Fruit fly (Drosophila melanogaster) whole organism, embryonic: ENCODE data around the gene Nopp140.

ENCODE experiments used
- Atf-2 ChIP-seq: fragments of 200-800 bp; sonication (Bioruptor generic); optimal IDR thresholded peaks from 2 replicates; lab custom pipeline; 2016; ENCODE audit warnings: missing biosample characterization, missing genetic modification characterization
- BEAF-32 ChIP-seq: fragments of 200-800 bp; sonication (Bioruptor generic); optimal IDR thresholded peaks from 3 replicates; lab custom pipeline; 2017; ENCODE audit warnings: missing biosample characterization, missing genetic modification characterization, mild to moderate bottlenecking, moderate library complexity, missing genetic modification reagents
- CG10462 ChIP-seq: fragments of 200-800 bp; sonication (Bioruptor generic); optimal IDR thresholded peaks from 2 replicates; lab custom pipeline; 2016; ENCODE audit warnings: missing biosample characterization, missing genetic modification characterization
- CG10979 ChIP-seq: fragments of 200-800 bp; sonication (Bioruptor generic); optimal IDR thresholded peaks from 2 replicates; lab custom pipeline; 2018; ENCODE audit warnings: missing biosample characterization, mild to moderate bottlenecking, missing genetic modification characterization, moderate library complexity
- CG13424 ChIP-seq: fragments of 200-800 bp; sonication (Bioruptor generic); optimal IDR thresholded peaks from 2 replicates; lab custom pipeline; 2019; ENCODE audit warnings: missing biosample characterization, mild to moderate bottlenecking, missing genetic modification characterization, moderate library complexity
- CG13624 ChIP-seq: fragments of 200-800 bp; sonication (Bioruptor generic); optimal IDR thresholded peaks from 2 replicates; lab custom pipeline; 2016; ENCODE audit warnings: missing biosample characterization, missing genetic modification characterization
- CG1529 ChIP-seq: fragments of 200-800 bp; sonication (Bioruptor generic); optimal IDR thresholded peaks from 3 replicates; lab custom pipeline; 2018; ENCODE audit warnings: missing biosample characterization, missing genetic modification characterization
- CG17568 ChIP-seq: fragments of 200-800 bp; sonication (Bioruptor generic); optimal IDR thresholded peaks from 2 replicates; lab custom pipeline; 2018; ENCODE audit warnings: missing biosample characterization, mild to moderate bottlenecking, missing genetic modification characterization, moderate library complexity
- CG17829 ChIP-seq: fragments of 200-800 bp; optimal IDR thresholded peaks from 2 replicates; lab custom pipeline; 2019; ENCODE audit warnings: missing biosample characterization, mild to moderate bottlenecking, missing genetic modification characterization, moderate library complexity
- CG18011 ChIP-seq: fragments of 200-800 bp; sonication (Bioruptor generic); optimal IDR thresholded peaks from 2 replicates; lab custom pipeline; 2017; ENCODE audit warnings: missing biosample characterization, missing genetic modification characterization, mild to moderate bottlenecking, moderate library complexity, missing genotype
- CG18764 ChIP-seq: fragments of 200-800 bp; sonication (Bioruptor generic); optimal IDR thresholded peaks from 3 replicates; lab custom pipeline; 2016; ENCODE audit warnings: missing biosample characterization, missing genetic modification characterization
- CG2199 ChIP-seq: fragments of 200-800 bp; sonication (Bioruptor generic); IDR thresholded peaks from 3 replicates; pipeline ENCODE4 v1.3.6; 2022; ENCODE audit warnings: missing biosample characterization, missing genetic modification characterization
- CG3163 ChIP-seq: fragments of 200-800 bp; sonication (Bioruptor generic); optimal IDR thresholded peaks from 3 replicates; lab custom pipeline; 2016; ENCODE audit warnings: missing biosample characterization, missing genetic modification characterization
- CG3281 ChIP-seq: fragments of 200-800 bp; sonication (Bioruptor generic); optimal IDR thresholded peaks from 3 replicates; lab custom pipeline; 2017; ENCODE audit warnings: missing biosample characterization, mild to moderate bottlenecking, missing genetic modification characterization
- CG33557 ChIP-seq: fragments of 200-800 bp; sonication (Bioruptor generic); optimal IDR thresholded peaks from 2 replicates; lab custom pipeline; 2019; ENCODE audit warnings: missing biosample characterization, mild to moderate bottlenecking, missing genetic modification characterization, moderate library complexity
- CG5953 ChIP-seq: fragments of 200-800 bp; sonication (Bioruptor generic); IDR thresholded peaks from 2 replicates; pipeline ENCODE4 v1.3.6; 2022; ENCODE audit warnings: missing biosample characterization, missing genetic modification characterization
- CG6791 ChIP-seq: fragments of 200-800 bp; sonication (Bioruptor generic); IDR thresholded peaks from 3 replicates; pipeline ENCODE4 v1.3.6; 2022; ENCODE audit warnings: missing biosample characterization, missing genetic modification characterization; ENCODE audit not compliant: partially characterized antibody
- CG6813 ChIP-seq: fragments of 200-800 bp; sonication (Bioruptor generic); optimal IDR thresholded peaks from 2 replicates; lab custom pipeline; 2017; ENCODE audit warnings: missing biosample characterization, missing genetic modification characterization, mild to moderate bottlenecking, moderate library complexity, missing genetic modification reagents
- Dref ChIP-seq: fragments of 200-800 bp; sonication (Bioruptor generic); IDR thresholded peaks from 2 replicates; pipeline ENCODE4 v1.3.6; 2022; ENCODE audit warnings: missing biosample characterization, missing genetic modification characterization
- GATAe ChIP-seq: fragments of 200-800 bp; sonication (Bioruptor generic); conservative IDR thresholded peaks from 2 replicates; pipeline ENCODE4 v1.3.6; 2022; ENCODE audit warnings: missing biosample characterization, missing genetic modification characterization
- Hmx ChIP-seq: fragments of 200-800 bp; sonication (Bioruptor generic); optimal IDR thresholded peaks from 2 replicates; lab custom pipeline; 2016; ENCODE audit warnings: missing biosample characterization, missing genetic modification characterization
- MESR4 ChIP-seq: fragments of 200-800 bp; sonication (Bioruptor generic); optimal IDR thresholded peaks from 2 replicates; lab custom pipeline; 2018; ENCODE audit warnings: missing biosample characterization, mild to moderate bottlenecking, missing genetic modification characterization, moderate library complexity
- NC2α ChIP-seq: fragments of 200-800 bp; sonication (Bioruptor generic); optimal IDR thresholded peaks from 2 replicates; lab custom pipeline; 2016; ENCODE audit warnings: missing biosample characterization, missing genetic modification characterization
- NFAT ChIP-seq: fragments of 200-800 bp; sonication (Bioruptor generic); IDR thresholded peaks from 2 replicates; pipeline ENCODE4 v1.3.6; 2022; ENCODE audit warnings: missing biosample characterization, missing genetic modification characterization
- Oaz ChIP-seq: fragments of 200-800 bp; sonication (Bioruptor generic); IDR thresholded peaks from 2 replicates; pipeline ENCODE4 v1.3.6; 2022; ENCODE audit warnings: missing biosample characterization, missing genetic modification characterization
- Opbp ChIP-seq: fragments of 200-800 bp; sonication (Bioruptor generic); IDR thresholded peaks from 3 replicates; pipeline ENCODE4 v1.3.6; 2022; ENCODE audit warnings: missing biosample characterization, missing genetic modification characterization; ENCODE audit not compliant: partially characterized antibody
- Sox100B ChIP-seq: fragments of 200-800 bp; sonication (Bioruptor generic); optimal IDR thresholded peaks from 3 replicates; lab custom pipeline; 2018; ENCODE audit warnings: missing biosample characterization, mild to moderate bottlenecking, missing genetic modification characterization
- Sry-β ChIP-seq: fragments of 200-800 bp; sonication (Bioruptor generic); optimal IDR thresholded peaks from 2 replicates; lab custom pipeline; 2018; ENCODE audit warnings: missing biosample characterization, mild to moderate bottlenecking, missing genetic modification characterization, moderate library complexity
- ap ChIP-seq: fragments of 200-800 bp; sonication (Bioruptor generic); IDR thresholded peaks from 2 replicates; pipeline ENCODE4 v1.3.6; 2022; ENCODE audit warnings: missing biosample characterization, missing genetic modification characterization
- bbx ChIP-seq: fragments of 200-800 bp; sonication (Bioruptor generic); IDR thresholded peaks from 2 replicates; pipeline ENCODE4 v1.3.6; 2022; ENCODE audit warnings: missing biosample characterization, missing genetic modification characterization; ENCODE audit not compliant: partially characterized antibody
- fd64A ChIP-seq: fragments of 200-800 bp; sonication (Bioruptor generic); optimal IDR thresholded peaks from 3 replicates; lab custom pipeline; 2018; ENCODE audit warnings: missing biosample characterization, mild to moderate bottlenecking, missing genetic modification characterization
- grau ChIP-seq: fragments of 200-800 bp; optimal IDR thresholded peaks from 3 replicates; lab custom pipeline; 2019; ENCODE audit warnings: missing biosample characterization, mild to moderate bottlenecking, missing genetic modification characterization, moderate library complexity
- h ChIP-seq: fragments of >200 bp; optimal IDR thresholded peaks from 2 replicates; lab custom pipeline; 2017
- hbn ChIP-seq: fragments of 200-800 bp; sonication (Bioruptor generic); IDR thresholded peaks from 2 replicates; pipeline ENCODE4 v1.3.6; 2022; ENCODE audit warnings: missing biosample characterization, missing genetic modification characterization; ENCODE audit not compliant: partially characterized antibody
- klu ChIP-seq: fragments of 200-800 bp; sonication (Bioruptor generic); IDR thresholded peaks from 2 replicates; pipeline ENCODE4 v1.3.6; 2022; ENCODE audit warnings: missing biosample characterization, missing genetic modification characterization
- knrl ChIP-seq: fragments of 200-800 bp; sonication (Bioruptor generic); IDR thresholded peaks from 3 replicates; pipeline ENCODE4 v1.3.6; 2022; ENCODE audit warnings: missing biosample characterization, missing genetic modification characterization; ENCODE audit not compliant: partially characterized antibody
- mirr ChIP-seq: fragments of 200-800 bp; sonication (Bioruptor generic); optimal IDR thresholded peaks from 3 replicates; lab custom pipeline; 2018; ENCODE audit warnings: missing biosample characterization, mild to moderate bottlenecking, missing genetic modification characterization
- odd ChIP-seq: fragments of 200-800 bp; sonication (Bioruptor generic); optimal IDR thresholded peaks from 2 replicates; lab custom pipeline; 2017; ENCODE audit warnings: missing biosample characterization, mild to moderate bottlenecking, missing genetic modification characterization
- pzg ChIP-seq: fragments of 200-800 bp; sonication (Bioruptor generic); optimal IDR thresholded peaks from 3 replicates; lab custom pipeline; 2018; ENCODE audit warnings: missing biosample characterization, mild to moderate bottlenecking, missing genetic modification characterization, moderate library complexity
- ro ChIP-seq: fragments of 200-800 bp; sonication (Bioruptor generic); IDR thresholded peaks from 2 replicates; pipeline ENCODE4 v1.3.6; 2022; ENCODE audit warnings: missing biosample characterization, missing genetic modification characterization
- sqz ChIP-seq: fragments of 200-800 bp; sonication (Bioruptor generic); optimal IDR thresholded peaks from 3 replicates; lab custom pipeline; 2018; ENCODE audit warnings: missing biosample characterization, mild to moderate bottlenecking, missing genetic modification characterization
- stc ChIP-seq: fragments of 200-800 bp; sonication (Bioruptor generic); IDR thresholded peaks from 2 replicates; pipeline ENCODE4 v1.3.6; 2022; ENCODE audit warnings: missing biosample characterization, missing genetic modification characterization
- tio ChIP-seq: fragments of 200-800 bp; sonication (Bioruptor generic); optimal IDR thresholded peaks from 2 replicates; lab custom pipeline; 2017; ENCODE audit warnings: missing biosample characterization, missing genetic modification characterization, inconsistent platforms
- tll ChIP-seq, 2 experiments: fragments of 200-800 bp in 1 of 2; fragments of >200 bp in 1 of 2; sonication (Bioruptor generic) in 1 of 2; optimal IDR thresholded peaks; 2 replicates each; lab custom pipeline; 2017 to 2019; ENCODE audit warnings: missing biosample characterization in 2 of 2, missing genetic modification characterization in 2 of 2, mild to moderate bottlenecking in 1 of 2, moderate library complexity in 1 of 2
- ttk ChIP-seq: fragments of 200-800 bp; sonication (Bioruptor generic); IDR thresholded peaks from 2 replicates; pipeline ENCODE4 v2.1.2; 2022; ENCODE audit warnings: missing biosample characterization, missing genetic modification characterization
- vvl ChIP-seq: fragments of 200-800 bp; sonication (Bioruptor generic); IDR thresholded peaks from 2 replicates; pipeline ENCODE4 v1.3.6; 2022; ENCODE audit warnings: missing biosample characterization, missing genetic modification characterization
- wdn ChIP-seq: fragments of 200-800 bp; sonication (Bioruptor generic); IDR thresholded peaks from 2 replicates; pipeline ENCODE4 v1.3.6; 2022; ENCODE audit warnings: missing biosample characterization, missing genetic modification characterization

Nopp140 gene

DNA sequence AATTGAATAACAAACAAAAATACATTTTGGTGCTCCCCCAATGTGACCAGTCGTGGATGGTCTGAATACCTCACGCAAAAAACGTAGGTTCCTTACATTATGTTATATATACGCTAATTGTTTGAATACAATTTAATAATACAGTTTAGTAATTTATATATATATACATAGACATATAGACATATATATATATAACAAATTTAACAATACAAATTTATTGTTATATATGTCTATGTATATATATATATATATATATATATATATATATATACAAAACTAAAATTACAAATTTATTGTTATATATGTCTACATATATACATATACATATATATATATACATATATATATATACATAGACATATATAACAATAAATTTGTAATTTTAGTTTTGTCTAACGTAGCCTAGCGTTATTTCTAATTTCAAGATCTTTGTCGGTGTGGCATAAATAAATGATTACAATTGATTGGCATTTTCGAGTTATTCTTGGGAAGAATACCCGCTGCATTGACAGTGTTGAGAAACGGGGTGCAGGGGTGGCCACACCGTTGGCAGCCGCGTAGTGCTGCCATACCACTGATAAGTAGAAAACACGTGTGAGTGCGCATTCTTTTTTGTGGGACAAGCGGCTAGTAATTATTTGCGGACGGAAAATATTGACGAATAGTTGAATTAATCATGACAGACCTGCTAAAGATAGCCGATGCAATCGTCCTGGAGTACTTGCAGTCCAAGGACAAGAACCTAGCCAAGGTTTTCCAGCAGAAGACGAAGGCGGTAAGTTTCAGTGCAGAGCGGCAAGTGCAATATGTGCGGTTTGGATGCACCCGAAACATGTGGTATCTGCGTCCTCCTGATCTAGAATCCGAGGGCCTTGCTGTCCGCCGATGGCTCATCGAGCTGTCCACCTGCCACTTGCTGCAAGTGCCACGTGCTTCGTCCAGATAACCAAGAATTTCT, at the start of gene Nopp140, which contains the start of gene CG7148 (continued):
- TF ChIP-seq tio, result no peak
- TF ChIP-seq CG2199 (GFP tag; lab: Robert Waterston, UW), result 0 out of 3 replicates have a peak, but pooled peaks have one; percentile 16
- no peak; the same call in 1 of the 2 replicates for TF ChIP-seq ro (GFP tag; lab: Robert Waterston, UW)
- TF ChIP-seq NC2α (GFP tag; lab: Kevin White, UChicago), result no peak
- TF ChIP-seq Sry-β (GFP tag; lab: Kevin White, UChicago), result no peak
- TF ChIP-seq vvl (GFP tag; lab: Robert Waterston, UW), result peak; percentile 74
- no peak for TF ChIP-seq CG6791 (GFP tag; lab: Robert Waterston, UW)
- peak; percentile 49 for TF ChIP-seq CG18764
- TF ChIP-seq CG13624 (GFP tag; lab: Kevin White, UChicago), result peak; percentile 69
- TF ChIP-seq hbn (GFP tag; lab: Robert Waterston, UW), result no peak
- TF ChIP-seq CG17568 (GFP tag; lab: Kevin White, UChicago), result no peak
- TF ChIP-seq MESR4, result peak; percentile 91
- peak; percentile 91 for TF ChIP-seq pzg (GFP tag; lab: Kevin White, UChicago)
- TF ChIP-seq CG18011 (GFP tag; lab: Kevin White, UChicago), result peak; percentile 34
- peak; percentile 55 for TF ChIP-seq CG3281 (GFP tag; lab: Kevin White, UChicago)
- peak; percentile 49 for TF ChIP-seq bbx (GFP tag; lab: Robert Waterston, UW)
- no peak for TF ChIP-seq GATAe (GFP tag; lab: Robert Waterston, UW)
- no peak for TF ChIP-seq Atf-2 (GFP tag; lab: Kevin White, UChicago)
- no peak for TF ChIP-seq CG1529 (GFP tag; lab: Kevin White, UChicago)
- no peak for TF ChIP-seq fd64A (GFP tag; lab: Kevin White, UChicago)
- peak; percentile 20 for TF ChIP-seq CG10979 (tag; lab: Kevin White, UChicago)
- TF ChIP-seq mirr (GFP tag; lab: Kevin White, UChicago), result peak; percentile 71
- TF ChIP-seq Sox100B (GFP tag; lab: Kevin White, UChicago), result peak; percentile 3
- TF ChIP-seq CG5953, result peak; percentile 48; the same call in 1 of the 2 replicates
- TF ChIP-seq tll (GFP tag; optimal IDR thresholded peaks at IDR 0.05; lab: Kevin White, UChicago), result no peak
- peak; percentile 61 for TF ChIP-seq wdn (GFP tag; lab: Robert Waterston, UW)
- TF ChIP-seq odd (GFP tag; lab: Kevin White, UChicago), result no peak
- peak; percentile 40 for TF ChIP-seq BEAF-32 (GFP tag; lab: Kevin White, UChicago)
- no peak for TF ChIP-seq Hmx (GFP tag; lab: Kevin White, UChicago)
- peak; percentile 51; the same call in 1 of the 2 replicates for TF ChIP-seq ttk (GFP tag; lab: Robert Waterston, UW)
- TF ChIP-seq Dref (GFP tag; lab: Robert Waterston, UW), result peak; percentile 44
- no peak for TF ChIP-seq ap (GFP tag; lab: Robert Waterston, UW)
- no peak for TF ChIP-seq h
- peak; percentile 61 for TF ChIP-seq CG17829 (tag; lab: Kevin White, UChicago)
- peak; percentile 44; the same call in 1 of the 2 replicates for TF ChIP-seq klu (GFP tag; lab: Robert Waterston, UW)
- no peak for TF ChIP-seq Oaz (GFP tag; lab: Robert Waterston, UW)
- TF ChIP-seq NFAT, result peak; percentile 89
- peak; percentile 38 for TF ChIP-seq CG3163
- TF ChIP-seq stc, result no peak; the same call in 1 of the 2 replicates
- no peak for TF ChIP-seq CG10462 (GFP tag; lab: Kevin White, UChicago)
- TF ChIP-seq grau (tag; lab: Kevin White, UChicago), result peak; percentile 61
- peak; percentile 27 for TF ChIP-seq CG33557
- TF ChIP-seq Opbp (GFP tag; lab: Robert Waterston, UW), result 0 out of 3 replicates have a peak, but pooled peaks have one; percentile 5
- TF ChIP-seq CG13424 (tag; lab: Kevin White, UChicago), result peak; percentile 67
- peak; percentile 50 for TF ChIP-seq CG6813 (GFP tag; lab: Kevin White, UChicago)
- TF ChIP-seq knrl, result no peak; the same call in 2 of the 3 replicates
- TF ChIP-seq sqz (GFP tag; lab: Kevin White, UChicago), result no peak
